Worm (Caenorhabditis elegans) whole organism, dauer: ENCODE results near the gene Y97E10AR.8.

Experiments used
- unc-62 ChIP-seq: sonication (generic microtip); optimal IDR thresholded peaks from 2 replicates; lab custom pipeline; 2017; ENCODE audit warnings: missing biosample characterization, missing genetic modification reagents, missing genetic modification characterization

Gene Y97E10AR.8

DNA sequence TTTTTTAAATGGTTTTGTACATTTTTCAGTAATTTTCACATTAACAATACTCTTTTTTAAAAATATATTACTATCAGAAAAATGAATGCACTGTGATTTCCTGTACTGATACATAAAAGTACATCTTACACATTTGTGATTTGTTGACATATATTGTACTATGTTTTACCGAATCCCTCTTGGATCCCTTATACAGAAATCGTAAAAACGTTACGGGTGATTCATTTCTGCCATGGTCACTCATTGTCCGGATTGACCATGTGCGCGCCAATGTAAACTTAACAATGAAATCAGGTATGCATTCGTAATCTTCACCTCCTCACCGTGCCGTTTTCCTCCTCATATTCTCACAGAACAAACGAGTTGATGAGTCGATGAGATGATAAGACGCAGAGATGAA lies 49.0 kb downstream of the Y97E10AR.8 start, which contains the start of gene ZC513.2:
Gene ZC513.2 (plus strand): TSS at position 301 of the 400 bp plus-strand sequence.
- TF ChIP-seq unc-62 (GFP tag; lab: Kevin White, UChicago): no peak

DNA sequence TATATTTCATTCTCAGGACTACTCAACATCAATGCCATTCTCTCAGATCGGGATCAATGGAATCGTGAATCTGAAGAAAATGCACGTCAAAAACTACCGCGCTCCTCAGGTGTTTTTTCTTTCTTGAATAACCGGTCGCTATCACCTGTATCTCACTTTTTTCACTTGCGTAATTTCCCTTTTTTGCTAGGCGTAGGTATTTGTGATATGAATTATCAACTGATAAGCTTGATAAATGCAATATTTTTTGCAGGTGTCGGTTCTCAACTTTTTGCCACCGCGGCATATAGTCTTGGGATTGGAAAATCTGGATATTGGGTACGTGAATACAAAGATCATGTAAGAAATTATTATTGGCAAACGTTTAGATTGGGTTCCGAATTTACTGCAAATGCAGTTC lies 50.1 kb downstream of the Y97E10AR.8 start:
- no peak for TF ChIP-seq unc-62 (GFP tag; lab: Kevin White, UChicago)
